Fruit fly (Drosophila melanogaster) whole organism, larva: ENCODE measurements around the gene CG43731.

Experiments
- noc ChIP-seq: fragments of 200-800 bp; sonication (Bioruptor generic); optimal IDR thresholded peaks from 3 replicates; lab custom pipeline; 2019; ENCODE audit warnings: missing biosample characterization, mild to moderate bottlenecking, missing genetic modification characterization, moderate library complexity

CG43731 gene

dm6 chr2L:19141435-19142126, 39.7 kb downstream of the CG43731 start:
- peak; percentile 85 for TF ChIP-seq noc

- no peak for TF ChIP-seq noc
Measured at dm6 chr2L:19142176-19142870, 40.5 kb downstream of the CG43731 start.

dm6 chr2L:19144115-19144514, 42.3 kb downstream of the CG43731 start:
- no peak for TF ChIP-seq noc

dm6 chr2L:19146047-19146446, 44.2 kb downstream of the CG43731 start:
- no peak for TF ChIP-seq noc

DNA sequence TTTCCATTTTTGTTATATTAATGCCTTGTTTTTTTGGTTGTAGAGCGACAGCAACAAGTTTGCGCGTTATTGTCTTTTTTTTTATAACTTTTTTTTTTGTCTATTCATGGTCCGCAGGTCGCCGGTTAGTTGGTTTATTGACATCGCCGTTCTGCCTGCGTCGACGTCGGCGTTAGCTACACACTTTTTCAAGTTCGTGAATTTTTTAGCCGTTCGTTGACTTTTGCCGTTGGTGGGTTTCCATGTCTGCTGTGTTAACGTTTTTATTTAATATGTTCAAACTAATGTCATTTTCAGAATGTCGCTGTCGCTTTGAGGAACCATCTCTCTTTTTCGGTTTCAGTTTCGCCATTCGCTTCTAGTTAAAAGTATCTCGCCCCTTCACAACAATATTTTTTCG, 44.8 kb downstream of the CG43731 start:
- no peak for TF ChIP-seq noc
